Worm (Caenorhabditis elegans) whole organism, midembryonic: ENCODE results near the gene mrps-35.
"Not testable (repeated sequence)": the region's sequence is repeated elsewhere in the genome, so short reads cannot be mapped to it uniquely, and the experiment has no call there.

Experiments
- cog-1 ChIP-seq: sonication (generic microtip); optimal IDR thresholded peaks from 2 replicates; lab custom pipeline; 2016; ENCODE audit warnings: missing genetic modification characterization, missing compliant biosample characterization
- flt-1 ChIP-seq: fragments of 200-800 bp; sonication (Bioruptor generic); IDR thresholded peaks from 2 replicates; pipeline ENCODE4 v1.3.6; 2022; ENCODE audit warnings: missing genetic modification characterization, missing compliant biosample characterization
- klf-2 ChIP-seq: fragments of 200-800 bp; sonication (Bioruptor generic); conservative IDR thresholded peaks from 2 replicates; pipeline ENCODE4 v1.3.6; 2022; ENCODE audit warnings: missing genetic modification reagents, missing genetic modification characterization, missing compliant biosample characterization
- ref-1 ChIP-seq: fragments of 200-800 bp; sonication (Bioruptor generic); conservative IDR thresholded peaks from 2 replicates; pipeline ENCODE4 v1.3.6; 2022; ENCODE audit warnings: missing genetic modification reagents, missing genetic modification characterization, missing compliant biosample characterization
- ztf-23 ChIP-seq: fragments of 200-800 bp; sonication (Bioruptor generic); IDR thresholded peaks from 2 replicates; pipeline ENCODE4 v1.3.6; 2022; ENCODE audit warnings: missing genetic modification reagents, missing genetic modification characterization, missing compliant biosample characterization
- ztf-29 ChIP-seq: fragments of 200-800 bp; sonication (Bioruptor generic); IDR thresholded peaks from 2 replicates; pipeline ENCODE4 v1.3.6; 2022; ENCODE audit warnings: missing genetic modification reagents, missing genetic modification characterization, missing compliant biosample characterization

DNA sequence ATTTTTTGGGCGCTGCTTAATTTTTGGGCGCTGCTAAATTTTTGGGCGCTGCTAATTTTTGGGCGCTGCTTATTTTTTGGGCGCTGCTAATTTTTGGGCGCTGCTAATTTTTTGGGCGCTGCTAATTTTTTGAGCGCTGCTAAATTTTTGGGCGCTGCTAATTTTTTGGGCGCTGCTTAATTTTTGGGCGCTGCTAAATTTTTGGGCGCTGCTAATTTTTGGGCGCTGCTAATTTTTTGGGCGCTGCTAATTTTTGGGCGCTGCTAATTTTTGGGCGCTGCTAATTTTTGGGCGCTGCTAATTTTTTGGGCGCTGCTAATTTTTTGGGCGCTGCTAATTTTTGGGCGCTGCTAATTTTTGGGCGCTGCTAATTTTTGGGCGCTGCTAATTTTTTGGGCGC lies 1.0 kb upstream of the mrps-35 start:
- TF ChIP-seq klf-2 (GFP tag; lab: Robert Waterston, UW); cog-1; ztf-29 (GFP tag; lab: Robert Waterston, UW); ref-1; ztf-23 (GFP tag; lab: Robert Waterston, UW): not testable (repeated sequence)
- 0 out of 2 replicates have a peak, but pooled peaks have one; percentile 15 for TF ChIP-seq flt-1 (GFP tag; lab: Robert Waterston, UW)
